Worm (Caenorhabditis elegans): ENCODE measurements around the gene eif-2Bgamma.

The eif-2Bgamma gene

ce11 chrII:6970515-6970914, 3.1 kb upstream of the eif-2Bgamma start, which contains the start of gene C15F1.5:
Gene C15F1.5 (minus strand): TSS chrII:6970615.
- TF ChIP-seq daf-8 (GFP tag; IDR thresholded peaks at IDR 0.05) (no peak), ceh-32 (tag; optimal IDR thresholded peaks at IDR 0.05; ENCODE audit: poor library complexity) (no peak), T20F7.1 (GFP tag; optimal IDR thresholded peaks at IDR 0.05) (peak; percentile 13)

- TF ChIP-seq mdl-1 (tag; optimal IDR thresholded peaks at IDR 0.05) (peak; percentile 42 to 72), Y5F2A.4 (GFP tag; optimal IDR thresholded peaks at IDR 0.05) (peak; percentile 49), ztf-7 (tag; optimal IDR thresholded peaks at IDR 0.05) (no peak), duxl-1 (tag; optimal IDR thresholded peaks at IDR 0.05; ENCODE audit: poor library complexity) (peak; percentile 57), zag-1 (tag; optimal IDR thresholded peaks at IDR 0.05) (no peak), sdz-12 (GFP tag; optimal IDR thresholded peaks at IDR 0.05) (no peak), nhr-41 (GFP tag; IDR thresholded peaks at IDR 0.05) (0 out of 2 replicates have a peak, but pooled peaks have one; percentile 50), Y48G9A.11 (GFP tag; IDR thresholded peaks at IDR 0.05) (peak; percentile 91), lim-7 (GFP tag; IDR thresholded peaks at IDR 0.05) (0 out of 2 replicates have a peak, but pooled peaks have one; percentile 5), aly-2 (tag; optimal IDR thresholded peaks at IDR 0.05) (peak; percentile 52), mdt-29 (GFP tag; IDR thresholded peaks at IDR 0.05) (peak; percentile 55; the same call in 1 of the 2 replicates), lin-29 (GFP tag; IDR thresholded peaks at IDR 0.05) (no peak), mxl-3 (GFP tag; optimal IDR thresholded peaks at IDR 0.05) (peak; percentile 42), tag-97 (GFP tag; IDR thresholded peaks at IDR 0.05) (no peak), lin-13 (GFP tag; optimal IDR thresholded peaks at IDR 0.05) (peak; percentile 68), spr-1 (tag; optimal IDR thresholded peaks at IDR 0.05) (peak; percentile 68), spr-3 (GFP tag; optimal IDR thresholded peaks at IDR 0.05) (peak; percentile 63), zip-2 (tag; optimal IDR thresholded peaks at IDR 0.05) (peak; percentile 11), mes-2 (tag; optimal IDR thresholded peaks at IDR 0.05; ENCODE audit: poor library complexity, severe bottlenecking) (peak; percentile 82), nhr-48 (tag; optimal IDR thresholded peaks at IDR 0.05) (peak; percentile 75), daf-8 (GFP tag; IDR thresholded peaks at IDR 0.05) (no peak), ceh-20 (GFP tag; IDR thresholded peaks at IDR 0.05) (0 out of 2 replicates have a peak, but pooled peaks have one; percentile 20), pha-4 (GFP tag; IDR thresholded peaks at IDR 0.05) (peak; percentile 70; the same call in 1 of the 2 replicates), pha-4 (tag; optimal IDR thresholded peaks at IDR 0.05) (no peak), nhr-237 (tag; optimal IDR thresholded peaks at IDR 0.05) (no peak), madf-9 (GFP tag; conservative IDR thresholded peaks at IDR 0.05) (no peak), ama-1 (optimal IDR thresholded peaks at IDR 0.05) (peak; percentile 98), F37D6.2 (tag; optimal IDR thresholded peaks at IDR 0.05) (peak; percentile 34), Y75B8A.6 (GFP tag; IDR thresholded peaks at IDR 0.05) (no peak), vab-7 (GFP tag; IDR thresholded peaks at IDR 0.05) (peak; percentile 60; the same call in 1 of the 2 replicates), unc-62 (GFP tag; optimal IDR thresholded peaks at IDR 0.05 in 1 of 2) (peak in 1 of 2 experiments; percentile 69), unc-62 (tag; optimal IDR thresholded peaks at IDR 0.05) (no peak), ctbp-1 (GFP tag; IDR thresholded peaks at IDR 0.05) (peak; percentile 58), F49E8.2 (tag; optimal IDR thresholded peaks at IDR 0.05; ENCODE audit: borderline replicate concordance) (peak; percentile 82), ces-1 (GFP tag; optimal IDR thresholded peaks at IDR 0.05) (no peak), saeg-2 (GFP tag; IDR thresholded peaks at IDR 0.05) (0 out of 2 replicates have a peak, but pooled peaks have one; percentile 56), lin-15B (tag; optimal IDR thresholded peaks at IDR 0.05) (no peak), lsy-2 (tag; optimal IDR thresholded peaks at IDR 0.05) (peak in 1 of 2 experiments; percentile 69), hlh-30 (tag; optimal IDR thresholded peaks at IDR 0.05; ENCODE audit: insufficient read depth) (peak; percentile 91), egl-43 (GFP tag; IDR thresholded peaks at IDR 0.05) (peak; percentile 88), fkh-10 (GFP tag; optimal IDR thresholded peaks at IDR 0.05) (no peak), hif-1 (tag; optimal IDR thresholded peaks at IDR 0.05) (no peak), nhr-11 (tag; optimal IDR thresholded peaks at IDR 0.05) (no peak), pqm-1 (tag; optimal IDR thresholded peaks at IDR 0.05) (no peak), snpc-4 (tag; optimal IDR thresholded peaks at IDR 0.05) (peak; percentile 88), rbr-2 (tag; optimal IDR thresholded peaks at IDR 0.05) (peak; percentile 80)
Observed at ce11 chrII:6968191-6968675, 785 bp upstream of the eif-2Bgamma start.
